Fruit fly (Drosophila melanogaster) whole organism, wandering third instar larva: ENCODE results near the gene nuf.

ENCODE experiments used
- Myc ChIP-seq: fragments of >200 bp; optimal IDR thresholded peaks from 2 replicates; lab custom pipeline; 2017
- usp ChIP-seq: fragments of >200 bp; optimal IDR thresholded peaks from 2 replicates; lab custom pipeline; 2017; ENCODE audit warnings: missing biosample characterization, missing genetic modification characterization

- no peak for TF ChIP-seq Myc (lab: Kevin White, UChicago)
- no peak for TF ChIP-seq usp (GFP tag; lab: Kevin White, UChicago)
These were observed 18.3 kb upstream of the nuf start for dm6 chr3L:14172174-14172940.
